Worm (Caenorhabditis elegans): ENCODE data around the gene F35H8.1.

F35H8.1 gene

ce11 chrII:9566045-9566444 is 13.0 kb upstream of the F35H8.1 start (continued):
- no peak for TF ChIP-seq lir-3 (tag; optimal IDR thresholded peaks at IDR 0.05)
- TF ChIP-seq mdt-29 (GFP tag; IDR thresholded peaks at IDR 0.05) = peak; percentile 68; the same call in 1 of the 2 replicates
- TF ChIP-seq ceh-62 (tag; optimal IDR thresholded peaks at IDR 0.05) = no peak
- TF ChIP-seq mxl-2 (GFP tag; conservative IDR thresholded peaks at IDR 0.05) = peak; percentile 69; the same call in 1 of the 2 replicates
- peak; percentile 72 for TF ChIP-seq hlh-11 (tag; optimal IDR thresholded peaks at IDR 0.05)
- peak; percentile 71 for TF ChIP-seq spr-3 (GFP tag; optimal IDR thresholded peaks at IDR 0.05)
- TF ChIP-seq nhr-28 (tag; optimal IDR thresholded peaks at IDR 0.05) = peak; percentile 29
- 0 out of 2 replicates have a peak, but pooled peaks have one; percentile 42 for TF ChIP-seq zip-11 (GFP tag; IDR thresholded peaks at IDR 0.05)
- TF ChIP-seq F37D6.2 (tag; optimal IDR thresholded peaks at IDR 0.05) = no peak
- TF ChIP-seq ceh-32 (tag; optimal IDR thresholded peaks at IDR 0.05; ENCODE audit: poor library complexity) = no peak
- peak; percentile 90 for TF ChIP-seq Y48G9A.11 (GFP tag; IDR thresholded peaks at IDR 0.05)

DNA sequence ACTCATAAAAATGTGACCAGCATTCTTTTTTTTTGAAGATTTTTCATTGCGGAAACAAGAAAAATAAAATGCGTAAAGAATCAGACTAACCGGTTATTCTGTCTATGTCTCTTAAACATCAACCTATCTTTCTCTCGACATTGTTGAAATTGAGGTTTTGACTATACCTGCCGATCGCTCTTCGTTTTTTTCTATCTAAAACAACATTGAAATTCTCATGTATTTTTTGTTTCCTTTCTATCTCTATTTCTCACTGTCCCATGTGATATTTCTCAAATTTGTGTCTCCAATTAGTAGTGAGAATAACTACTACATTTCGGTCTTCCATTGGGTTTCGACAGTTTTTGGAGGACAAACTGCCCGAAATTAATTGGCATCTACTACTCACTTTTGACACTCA is 7.8 kb upstream of the F35H8.1 start:
- TF ChIP-seq lin-1 (GFP tag; IDR thresholded peaks at IDR 0.05) (no peak), snpc-4 (tag; optimal IDR thresholded peaks at IDR 0.05) (no peak), set-16 (GFP tag; IDR thresholded peaks at IDR 0.05) (no peak), nhr-28 (tag; optimal IDR thresholded peaks at IDR 0.05) (peak; percentile 64), mdl-1 (tag; optimal IDR thresholded peaks at IDR 0.05) (no peak), nhr-25 (tag; optimal IDR thresholded peaks at IDR 0.05; ENCODE audit: borderline replicate concordance, insufficient read depth) (peak; percentile 37), F44E2.7 (GFP tag; IDR thresholded peaks at IDR 0.05) (no peak), mep-1 (tag; optimal IDR thresholded peaks at IDR 0.05) (peak; percentile 15), tag-97 (GFP tag; IDR thresholded peaks at IDR 0.05) (no peak), hif-1 (tag; optimal IDR thresholded peaks at IDR 0.05) (no peak), egl-43 (GFP tag; IDR thresholded peaks at IDR 0.05) (no peak), zip-2 (tag; optimal IDR thresholded peaks at IDR 0.05) (no peak), ceh-44 (GFP tag; IDR thresholded peaks at IDR 0.05) (no peak), nhr-6 (tag; optimal IDR thresholded peaks at IDR 0.05) (no peak), ceh-82 (tag; optimal IDR thresholded peaks at IDR 0.05) (no peak), mes-2 (tag; optimal IDR thresholded peaks at IDR 0.05; ENCODE audit: poor library complexity, severe bottlenecking) (no peak), nhr-76 (tag; optimal IDR thresholded peaks at IDR 0.05) (no peak), fkh-10 (GFP tag; optimal IDR thresholded peaks at IDR 0.05) (no peak), aha-1 (tag) (no peak), dmd-8 (GFP tag; IDR thresholded peaks at IDR 0.05) (no peak), hlh-11 (tag; optimal IDR thresholded peaks at IDR 0.05) (peak; percentile 15), zag-1 (tag; optimal IDR thresholded peaks at IDR 0.05) (no peak), T20F7.1 (GFP tag; optimal IDR thresholded peaks at IDR 0.05) (peak; percentile 6), lsy-2 (tag; optimal IDR thresholded peaks at IDR 0.05) (peak in 1 of 2 experiments; percentile 3), ZK337.2 (GFP tag; IDR thresholded peaks at IDR 0.05) (no peak), dve-1 (tag; optimal IDR thresholded peaks at IDR 0.05; ENCODE audit: insufficient read depth) (peak; percentile 5), unc-130 (GFP tag; optimal IDR thresholded peaks at IDR 0.05) (no peak), dmd-6 (GFP tag; IDR thresholded peaks at IDR 0.05) (0 out of 2 replicates have a peak, but pooled peaks have one; percentile 6), daf-16 (GFP tag; optimal IDR thresholded peaks at IDR 0.05) (no peak), daf-16 (tag; optimal IDR thresholded peaks at IDR 0.05) (no peak), hlh-30 (tag; optimal IDR thresholded peaks at IDR 0.05; ENCODE audit: insufficient read depth) (peak; percentile 42), lin-15B (tag; optimal IDR thresholded peaks at IDR 0.05) (no peak), madf-5 (GFP tag; IDR thresholded peaks at IDR 0.05) (no peak), ztf-11 (tag; optimal IDR thresholded peaks at IDR 0.05) (no peak), snpc-1.2 (GFP tag; IDR thresholded peaks at IDR 0.05) (no peak), R02D3.7 (tag; optimal IDR thresholded peaks at IDR 0.05) (no peak), lim-7 (GFP tag; IDR thresholded peaks at IDR 0.05) (no peak)
